Worm (Caenorhabditis elegans) whole organism, L4 larva: Measurements from ENCODE around the gene mboa-4.

Source experiments
- F44E2.7 ChIP-seq: fragments of 200-800 bp; sonication (Bioruptor generic); IDR thresholded peaks from 2 replicates; pipeline ENCODE4 v2.1.2; 2022; ENCODE audit warnings: missing genetic modification characterization, missing compliant biosample characterization
- F49E8.2 ChIP-seq: sonication (generic microtip); optimal IDR thresholded peaks from 2 replicates; lab custom pipeline; 2016; ENCODE audit warnings: missing compliant biosample characterization, mild to moderate bottlenecking, missing genetic modification characterization, borderline replicate concordance
- T20F7.1 ChIP-seq: fragments of 200-800 bp; sonication (Bioruptor generic); optimal IDR thresholded peaks from 2 replicates; lab custom pipeline; 2018; ENCODE audit warnings: mild to moderate bottlenecking, missing genetic modification characterization, missing compliant biosample characterization
- T26A8.4 ChIP-seq: fragments of 200-800 bp; sonication (Bioruptor generic); IDR thresholded peaks from 2 replicates; pipeline ENCODE4 v1.3.6; 2022; ENCODE audit warnings: missing genetic modification characterization, missing compliant biosample characterization
- Y105C5A.15 ChIP-seq: fragments of 200-800 bp; sonication (Bioruptor generic); IDR thresholded peaks from 2 replicates; pipeline ENCODE4 v1.3.6; 2022; ENCODE audit warnings: missing genetic modification characterization, missing compliant biosample characterization
- Y48G9A.11 ChIP-seq: fragments of 200-800 bp; sonication (Bioruptor generic); IDR thresholded peaks from 2 replicates; pipeline ENCODE4 v1.3.6; 2022; ENCODE audit warnings: missing genetic modification reagents, missing genetic modification characterization, missing compliant biosample characterization
- ZK546.5 ChIP-seq, 2 experiments: sonication (generic microtip); optimal IDR thresholded peaks; 2 replicates each; lab custom pipeline; 2017; ENCODE audit warnings: missing biosample characterization in 2 of 2, missing genetic modification characterization in 2 of 2
- aha-1 ChIP-seq: fragments of 150-350 bp; peaks from one replicate; lab custom pipeline; 2014; ENCODE audit warnings: missing biosample characterization, missing genetic modification characterization
- arid-1 ChIP-seq: fragments of 200-800 bp; sonication (Bioruptor generic); conservative IDR thresholded peaks from 2 replicates; pipeline ENCODE4 v1.3.6; 2022; ENCODE audit warnings: missing genetic modification reagents, missing genetic modification characterization, missing compliant biosample characterization
- ceh-62 ChIP-seq: sonication (generic microtip); optimal IDR thresholded peaks from 2 replicates; lab custom pipeline; 2017; ENCODE audit warnings: missing biosample characterization, missing genetic modification characterization
- ceh-82 ChIP-seq: sonication (generic microtip); optimal IDR thresholded peaks from 2 replicates; lab custom pipeline; 2017; ENCODE audit warnings: missing biosample characterization, missing genetic modification characterization
- cey-2 ChIP-seq: sonication (generic microtip); optimal IDR thresholded peaks from 3 replicates; lab custom pipeline; 2017; ENCODE audit warnings: missing genetic modification characterization, mild to moderate bottlenecking, missing compliant biosample characterization, antibody characterized with exemption, borderline replicate concordance; ENCODE audit not compliant: insufficient read depth
- daf-12 ChIP-seq: fragments of 150-350 bp; optimal IDR thresholded peaks from 2 replicates; lab custom pipeline; 2014; ENCODE audit warnings: missing biosample characterization, missing genetic modification reagents, missing genetic modification characterization
- daf-16 ChIP-seq, 3 experiments: sonication (generic microtip); optimal IDR thresholded peaks; 2 replicates each; lab custom pipeline; 2016 to 2017; ENCODE audit warnings: missing genetic modification characterization in 3 of 3, missing genetic modification reagents in 3 of 3, mild to moderate bottlenecking in 2 of 3, missing compliant biosample characterization in 2 of 3, missing biosample characterization in 1 of 3, moderate library complexity in 1 of 3
- duxl-1 ChIP-seq: sonication (generic microtip); optimal IDR thresholded peaks from 2 replicates; lab custom pipeline; 2016; ENCODE audit warnings: mild to moderate bottlenecking, missing genetic modification characterization, moderate library complexity, missing compliant biosample characterization; ENCODE audit not compliant: poor library complexity
- egl-27 ChIP-seq: sonication (generic microtip); optimal IDR thresholded peaks from 3 replicates; lab custom pipeline; 2017; ENCODE audit warnings: missing biosample characterization, missing genetic modification reagents, missing genetic modification characterization
- fkh-10 ChIP-seq: fragments of 150-350 bp; optimal IDR thresholded peaks from 2 replicates; lab custom pipeline; 2014; ENCODE audit warnings: missing biosample characterization, missing genetic modification reagents, missing genetic modification characterization
- fos-1 ChIP-seq: fragments of 150-350 bp; optimal IDR thresholded peaks from 2 replicates; lab custom pipeline; 2014; ENCODE audit warnings: missing biosample characterization, missing genetic modification characterization
- hif-1 ChIP-seq, 2 experiments: sonication (generic microtip); optimal IDR thresholded peaks; 2 replicates each; lab custom pipeline; 2016 to 2017; ENCODE audit warnings: missing compliant biosample characterization in 2 of 2, missing genetic modification characterization in 2 of 2, missing genetic modification reagents in 2 of 2, missing genotype in 2 of 2, mild to moderate bottlenecking in 1 of 2
- hlh-11 ChIP-seq: fragments of 200-800 bp; sonication (Bioruptor generic); optimal IDR thresholded peaks from 2 replicates; lab custom pipeline; 2018; ENCODE audit warnings: mild to moderate bottlenecking, missing genetic modification characterization, missing compliant biosample characterization
- lin-15B ChIP-seq: fragments of 150-350 bp; sonication (generic microtip); optimal IDR thresholded peaks from 3 replicates; lab custom pipeline; 2014; ENCODE audit warnings: missing biosample characterization, missing genetic modification characterization
- lin-38 ChIP-seq: fragments of 200-800 bp; sonication (Bioruptor generic); IDR thresholded peaks from 2 replicates; pipeline ENCODE4 v1.3.6; 2022; ENCODE audit warnings: missing genetic modification reagents, missing genetic modification characterization, missing compliant biosample characterization
- lin-39 ChIP-seq: fragments of 150-350 bp; optimal IDR thresholded peaks from 2 replicates; lab custom pipeline; 2014; ENCODE audit warnings: missing biosample characterization, missing genetic modification reagents, missing genetic modification characterization
- lir-3 ChIP-seq: sonication (generic microtip); optimal IDR thresholded peaks from 2 replicates; lab custom pipeline; 2016; ENCODE audit warnings: mild to moderate bottlenecking, missing genetic modification characterization, missing compliant biosample characterization
- mdt-29 ChIP-seq: fragments of 200-800 bp; sonication (Bioruptor generic); IDR thresholded peaks from 2 replicates; pipeline ENCODE4 v1.3.6; 2022; ENCODE audit warnings: missing genetic modification reagents, missing genetic modification characterization, missing compliant biosample characterization
- mes-2 ChIP-seq: sonication (generic microtip); optimal IDR thresholded peaks from 2 replicates; lab custom pipeline; 2016; ENCODE audit warnings: missing genotype, mild to moderate bottlenecking, missing genetic modification characterization, missing compliant biosample characterization; ENCODE audit not compliant: poor library complexity, severe bottlenecking
- mxl-3 ChIP-seq: fragments of 200-800 bp; sonication (Bioruptor generic); optimal IDR thresholded peaks from 2 replicates; lab custom pipeline; 2018; ENCODE audit warnings: mild to moderate bottlenecking, missing genetic modification characterization, missing compliant biosample characterization
- nhr-10 ChIP-seq: fragments of 150-350 bp; optimal IDR thresholded peaks from 2 replicates; lab custom pipeline; 2014; ENCODE audit warnings: missing biosample characterization, missing genetic modification characterization
- nhr-11 ChIP-seq: fragments of 150-350 bp; optimal IDR thresholded peaks from 2 replicates; lab custom pipeline; 2014; ENCODE audit warnings: missing biosample characterization, missing genetic modification characterization
- nhr-237 ChIP-seq: sonication (generic microtip); optimal IDR thresholded peaks from 2 replicates; lab custom pipeline; 2017; ENCODE audit warnings: missing biosample characterization, missing genetic modification characterization
- nhr-25 ChIP-seq: sonication (generic microtip); optimal IDR thresholded peaks from 2 replicates; lab custom pipeline; 2017; ENCODE audit warnings: missing genetic modification characterization, mild to moderate bottlenecking, missing compliant biosample characterization, antibody characterized with exemption, moderate library complexity, borderline replicate concordance; ENCODE audit not compliant: insufficient read depth
- nhr-28 ChIP-seq: fragments of 150-350 bp; optimal IDR thresholded peaks from 2 replicates; lab custom pipeline; 2014; ENCODE audit warnings: missing biosample characterization, missing genetic modification characterization
- nhr-41 ChIP-seq: fragments of 200-800 bp; sonication (Bioruptor generic); IDR thresholded peaks from 2 replicates; pipeline ENCODE4 v1.3.6; 2022; ENCODE audit warnings: missing genetic modification reagents, missing genetic modification characterization, missing compliant biosample characterization
- nhr-77 ChIP-seq: fragments of 150-350 bp; optimal IDR thresholded peaks from 2 replicates; lab custom pipeline; 2014; ENCODE audit warnings: missing biosample characterization, missing genetic modification characterization
- pha-4 ChIP-seq, 2 experiments: fragments of 150-350 bp in 1 of 2; fragments of 200-800 bp in 1 of 2; sonication (Bioruptor generic) in 1 of 2; IDR thresholded peaks in 1 of 2; optimal IDR thresholded peaks in 1 of 2; 2 replicates each; pipeline versions ENCODE4 v1.3.6 to Lab custom; 2014 to 2022; ENCODE audit warnings: missing genetic modification characterization in 2 of 2, missing genetic modification reagents in 2 of 2, missing biosample characterization in 1 of 2, missing compliant biosample characterization in 1 of 2
- pqm-1 ChIP-seq: sonication (generic microtip); optimal IDR thresholded peaks from 2 replicates; lab custom pipeline; 2017; ENCODE audit warnings: missing biosample characterization, missing genetic modification characterization
- snpc-1.2 ChIP-seq: fragments of 200-800 bp; sonication (Bioruptor generic); IDR thresholded peaks from 2 replicates; pipeline ENCODE4 v1.3.6; 2022; ENCODE audit warnings: missing genetic modification reagents, missing genetic modification characterization, missing compliant biosample characterization
- spr-1 ChIP-seq: sonication (generic microtip); optimal IDR thresholded peaks from 2 replicates; lab custom pipeline; 2016; ENCODE audit warnings: mild to moderate bottlenecking, missing genetic modification characterization, missing compliant biosample characterization
- spr-3 ChIP-seq: fragments of 200-800 bp; sonication (Bioruptor generic); optimal IDR thresholded peaks from 2 replicates; lab custom pipeline; 2018; ENCODE audit warnings: mild to moderate bottlenecking, missing genetic modification characterization, missing compliant biosample characterization
- tag-97 ChIP-seq: fragments of 200-800 bp; sonication (Bioruptor generic); IDR thresholded peaks from 2 replicates; pipeline ENCODE4 v1.3.6; 2022; ENCODE audit warnings: missing genetic modification characterization, missing compliant biosample characterization
- unc-62 ChIP-seq, 3 experiments: fragments of 150-350 bp in 1 of 3; sonication (generic microtip); optimal IDR thresholded peaks in 2 of 3; peaks in 1 of 3; 1 replicate in 1 of 3; 2 replicates in 2 of 3; lab custom pipeline; 2014 to 2017; ENCODE audit warnings: missing biosample characterization in 3 of 3, missing genetic modification characterization in 3 of 3, missing genetic modification reagents in 3 of 3, missing genotype in 1 of 3
- vab-7 ChIP-seq: fragments of 200-800 bp; sonication (Bioruptor generic); IDR thresholded peaks from 2 replicates; pipeline ENCODE4 v1.3.6; 2022; ENCODE audit warnings: missing genetic modification reagents, missing genetic modification characterization, missing compliant biosample characterization
- zfp-2 ChIP-seq: sonication (generic microtip); optimal IDR thresholded peaks from 2 replicates; lab custom pipeline; 2016; ENCODE audit warnings: mild to moderate bottlenecking, missing genetic modification characterization, missing compliant biosample characterization
- zfp-3 ChIP-seq: fragments of 200-800 bp; sonication (Bioruptor generic); conservative IDR thresholded peaks from 2 replicates; pipeline ENCODE4 v1.3.6; 2022; ENCODE audit warnings: missing genetic modification reagents, missing genetic modification characterization, missing compliant biosample characterization
- ztf-11 ChIP-seq: fragments of 150-350 bp; optimal IDR thresholded peaks from 2 replicates; lab custom pipeline; 2014; ENCODE audit warnings: missing biosample characterization, missing genetic modification characterization

The mboa-4 gene

ce11 chrIV:11146962-11147470 is 12.8 kb downstream of the mboa-4 start, which contains the start of gene pigq-1 (continued):
- TF ChIP-seq spr-1, result peak; percentile 43
- no peak for TF ChIP-seq mxl-3 (GFP tag; lab: Kevin White, UChicago)
- TF ChIP-seq aha-1, result no peak
- TF ChIP-seq nhr-10 (tag; lab: Kevin White, UChicago), result no peak
- TF ChIP-seq lin-15B, result no peak
- TF ChIP-seq hif-1 (tag; optimal IDR thresholded peaks at IDR 0.05; lab: Kevin White, UChicago), result no peak
- no peak for TF ChIP-seq egl-27 (tag; lab: Kevin White, UChicago)
- TF ChIP-seq cey-2 (tag; lab: Kevin White, UChicago), result no peak
- 0 out of 2 replicates have a peak, but pooled peaks have one; percentile 54 for TF ChIP-seq Y105C5A.15 (GFP tag; lab: Robert Waterston, UW)
- no peak for TF ChIP-seq tag-97 (GFP tag; lab: Robert Waterston, UW)
- no peak for TF ChIP-seq pqm-1
- TF ChIP-seq nhr-11 (tag; lab: Kevin White, UChicago), result no peak
- TF ChIP-seq nhr-25 (tag; lab: Kevin White, UChicago), result no peak
- peak; percentile 53 for TF ChIP-seq T20F7.1 (GFP tag; lab: Kevin White, UChicago)
- TF ChIP-seq duxl-1 (tag; lab: Kevin White, UChicago), result no peak
- TF ChIP-seq lin-38 (GFP tag; lab: Robert Waterston, UW), result peak; percentile 65
- TF ChIP-seq snpc-1.2 (GFP tag; lab: Robert Waterston, UW), result peak; percentile 65; the same call in 1 of the 2 replicates
- TF ChIP-seq nhr-28, result no peak
- TF ChIP-seq ceh-82 (tag; lab: Kevin White, UChicago), result no peak
- no peak; the same call in 1 of the 2 replicates for TF ChIP-seq T26A8.4 (GFP tag; lab: Robert Waterston, UW)
- TF ChIP-seq F44E2.7 (GFP tag; lab: Robert Waterston, UW), result no peak
- no peak for TF ChIP-seq ztf-11 (tag; lab: Kevin White, UChicago)
- peak; percentile 16 for TF ChIP-seq nhr-237 (tag; lab: Kevin White, UChicago)
- no peak for TF ChIP-seq hlh-11 (tag; lab: Kevin White, UChicago)
- TF ChIP-seq lin-39 (tag; lab: Kevin White, UChicago), result no peak
- TF ChIP-seq Y48G9A.11 (GFP tag; lab: Robert Waterston, UW), result peak; percentile 36; the same call in 1 of the 2 replicates
- TF ChIP-seq lir-3 (tag; lab: Kevin White, UChicago), result no peak
- TF ChIP-seq daf-12, result no peak
- TF ChIP-seq fkh-10, result no peak
- no peak for TF ChIP-seq ZK546.5 (tag; optimal IDR thresholded peaks at IDR 0.05; lab: Kevin White, UChicago)
- TF ChIP-seq ceh-62 (tag; lab: Kevin White, UChicago), result no peak
- TF ChIP-seq nhr-41, result no peak
- TF ChIP-seq F49E8.2 (tag; lab: Kevin White, UChicago), result peak; percentile 40
- TF ChIP-seq mdt-29 (GFP tag; lab: Robert Waterston, UW), result peak; percentile 34; the same call in 1 of the 2 replicates
- TF ChIP-seq nhr-77 (tag; lab: Kevin White, UChicago), result no peak
- peak in 1 of 2 experiments; percentile 40 for TF ChIP-seq daf-16 (GFP tag; optimal IDR thresholded peaks at IDR 0.05; lab: Kevin White, UChicago)
- peak; percentile 49 for TF ChIP-seq daf-16 (tag; optimal IDR thresholded peaks at IDR 0.05; lab: Kevin White, UChicago)

ce11 chrIV:11146492-11146891 is 13.3 kb downstream of the mboa-4 start:
- no peak for TF ChIP-seq mdt-29 (GFP tag; lab: Robert Waterston, UW)
- TF ChIP-seq aha-1, result peak; percentile 98

ce11 chrIV:11145929-11146339 is 13.9 kb downstream of the mboa-4 start:
- TF ChIP-seq zfp-2 (tag; lab: Kevin White, UChicago) (no peak), Y105C5A.15 (GFP tag; lab: Robert Waterston, UW) (no peak), fos-1 (no peak), lin-38 (GFP tag; lab: Robert Waterston, UW) (peak; percentile 62), arid-1 (GFP tag; lab: Robert Waterston, UW) (peak; percentile 80), Y48G9A.11 (GFP tag; lab: Robert Waterston, UW) (0 out of 2 replicates have a peak, but pooled peaks have one; percentile 6), F49E8.2 (tag; lab: Kevin White, UChicago) (peak; percentile 89), daf-12 (no peak), unc-62 (GFP tag; optimal IDR thresholded peaks at IDR 0.05 in 1 of 2; lab: Kevin White, UChicago) (peak in 1 of 2 experiments; percentile 51), unc-62 (tag; optimal IDR thresholded peaks at IDR 0.05; lab: Kevin White, UChicago) (no peak), nhr-10 (tag; lab: Kevin White, UChicago) (no peak), snpc-1.2 (GFP tag; lab: Robert Waterston, UW) (0 out of 2 replicates have a peak, but pooled peaks have one; percentile 15), zfp-3 (GFP tag; lab: Robert Waterston, UW) (0 out of 2 replicates have a peak, but pooled peaks have one; percentile 30), pha-4 (GFP tag; IDR thresholded peaks at IDR 0.05; lab: Robert Waterston, UW) (peak; percentile 64; the same call in 1 of the 2 replicates), pha-4 (tag; optimal IDR thresholded peaks at IDR 0.05; lab: Kevin White, UChicago) (no peak), spr-3 (GFP tag; lab: Kevin White, UChicago) (no peak), mes-2 (tag; lab: Kevin White, UChicago) (no peak), vab-7 (GFP tag; lab: Robert Waterston, UW) (no peak)
